Fruit fly (Drosophila melanogaster) whole organism, embryonic: ENCODE data around the gene Gr64d.

Experiments used
- Atf-2 ChIP-seq: fragments of 200-800 bp; sonication (Bioruptor generic); optimal IDR thresholded peaks from 2 replicates; lab custom pipeline; 2016; ENCODE audit warnings: missing biosample characterization, missing genetic modification characterization
- B-H1 ChIP-seq: fragments of 200-800 bp; sonication (Bioruptor generic); IDR thresholded peaks from 3 replicates; pipeline ENCODE4 v1.3.6; 2022; ENCODE audit warnings: missing biosample characterization, missing genetic modification characterization
- Bteb2 ChIP-seq: fragments of 200-800 bp; sonication (Bioruptor generic); optimal IDR thresholded peaks from 2 replicates; lab custom pipeline; 2016; ENCODE audit warnings: missing biosample characterization, missing genetic modification characterization
- CG10959 ChIP-seq: fragments of 200-800 bp; sonication (Bioruptor generic); IDR thresholded peaks from 2 replicates; pipeline ENCODE4 v1.3.6; 2022; ENCODE audit warnings: missing biosample characterization, missing genetic modification characterization
- CG11695 ChIP-seq: fragments of 200-800 bp; sonication (Bioruptor generic); IDR thresholded peaks from 3 replicates; pipeline ENCODE4 v1.3.6; 2022; ENCODE audit warnings: missing biosample characterization, missing genetic modification characterization
- CG12769 ChIP-seq: fragments of 200-800 bp; sonication (Bioruptor generic); optimal IDR thresholded peaks from 2 replicates; lab custom pipeline; 2019; ENCODE audit warnings: missing biosample characterization, mild to moderate bottlenecking, missing genetic modification characterization, moderate library complexity
- CG13894 ChIP-seq: fragments of 200-800 bp; sonication (Bioruptor generic); optimal IDR thresholded peaks from 3 replicates; lab custom pipeline; 2018; ENCODE audit warnings: missing biosample characterization, mild to moderate bottlenecking, missing genetic modification characterization, moderate library complexity
- CG14014 ChIP-seq: fragments of 200-800 bp; sonication (Bioruptor generic); IDR thresholded peaks from 2 replicates; pipeline ENCODE4 v1.3.6; 2022; ENCODE audit warnings: missing biosample characterization, missing genetic modification characterization
- CG14860 ChIP-seq: fragments of 200-800 bp; sonication (Bioruptor generic); IDR thresholded peaks from 3 replicates; pipeline ENCODE4 v1.3.6; 2022; ENCODE audit warnings: missing biosample characterization, missing genetic modification characterization; ENCODE audit not compliant: partially characterized antibody
- CG15269 ChIP-seq: fragments of 200-800 bp; sonication (Bioruptor generic); optimal IDR thresholded peaks from 2 replicates; lab custom pipeline; 2018; ENCODE audit warnings: missing biosample characterization, mild to moderate bottlenecking, missing genetic modification characterization, moderate library complexity
- CG16863 ChIP-seq: fragments of 200-800 bp; sonication (Bioruptor generic); optimal IDR thresholded peaks from 3 replicates; lab custom pipeline; 2016; ENCODE audit warnings: missing biosample characterization, missing genetic modification characterization
- CG17385 ChIP-seq: fragments of 200-800 bp; sonication (Bioruptor generic); optimal IDR thresholded peaks from 3 replicates; lab custom pipeline; 2018; ENCODE audit warnings: missing biosample characterization, mild to moderate bottlenecking, missing genetic modification characterization
- CG17829 ChIP-seq: fragments of 200-800 bp; optimal IDR thresholded peaks from 2 replicates; lab custom pipeline; 2019; ENCODE audit warnings: missing biosample characterization, mild to moderate bottlenecking, missing genetic modification characterization, moderate library complexity
- CG2678 ChIP-seq: fragments of 200-800 bp; sonication (Bioruptor generic); optimal IDR thresholded peaks from 3 replicates; lab custom pipeline; 2019; ENCODE audit warnings: missing biosample characterization, mild to moderate bottlenecking, missing genetic modification characterization, moderate library complexity
- CG30020 ChIP-seq: fragments of 200-800 bp; optimal IDR thresholded peaks from 2 replicates; lab custom pipeline; 2019; ENCODE audit warnings: missing biosample characterization, mild to moderate bottlenecking, missing genetic modification characterization, moderate library complexity
- CG33557 ChIP-seq: fragments of 200-800 bp; sonication (Bioruptor generic); optimal IDR thresholded peaks from 2 replicates; lab custom pipeline; 2019; ENCODE audit warnings: missing biosample characterization, mild to moderate bottlenecking, missing genetic modification characterization, moderate library complexity
- CG4707 ChIP-seq: fragments of 200-800 bp; sonication (Bioruptor generic); optimal IDR thresholded peaks from 2 replicates; lab custom pipeline; 2018; ENCODE audit warnings: missing biosample characterization, mild to moderate bottlenecking, missing genetic modification characterization, moderate library complexity
- CG4854 ChIP-seq: fragments of 200-800 bp; sonication (Bioruptor generic); optimal IDR thresholded peaks from 2 replicates; lab custom pipeline; 2016; ENCODE audit warnings: missing biosample characterization, missing genetic modification characterization, inconsistent platforms
- CG5180 ChIP-seq: fragments of 200-800 bp; sonication (Bioruptor generic); optimal IDR thresholded peaks from 3 replicates; lab custom pipeline; 2017; ENCODE audit warnings: missing biosample characterization, missing genetic modification characterization, mild to moderate bottlenecking, moderate library complexity, missing genetic modification reagents
- CG6175 ChIP-seq: fragments of 200-800 bp; sonication (Bioruptor generic); IDR thresholded peaks from 3 replicates; pipeline ENCODE4 v1.3.6; 2022; ENCODE audit warnings: missing biosample characterization, missing genetic modification characterization
- CG7839 ChIP-seq: fragments of 200-800 bp; sonication (Bioruptor generic); optimal IDR thresholded peaks from 3 replicates; lab custom pipeline; 2018; ENCODE audit warnings: missing biosample characterization, mild to moderate bottlenecking, missing genetic modification characterization, moderate library complexity
- CkIIα-i1 ChIP-seq: fragments of 200-800 bp; sonication (Bioruptor generic); IDR thresholded peaks from 2 replicates; pipeline ENCODE4 v1.3.6; 2022; ENCODE audit warnings: missing biosample characterization, missing genetic modification characterization
- D19A ChIP-seq: fragments of 200-800 bp; optimal IDR thresholded peaks from 3 replicates; lab custom pipeline; 2019; ENCODE audit warnings: missing biosample characterization, mild to moderate bottlenecking, missing genetic modification characterization, moderate library complexity
- Dip2 ChIP-seq: fragments of 200-800 bp; sonication (Bioruptor generic); IDR thresholded peaks from 2 replicates; pipeline ENCODE4 v1.3.6; 2022; ENCODE audit warnings: missing biosample characterization, missing genetic modification characterization
- Doc3 ChIP-seq: fragments of 200-800 bp; sonication (Bioruptor generic); IDR thresholded peaks from 3 replicates; pipeline ENCODE4 v1.3.6; 2022; ENCODE audit warnings: missing biosample characterization, missing genetic modification characterization; ENCODE audit not compliant: partially characterized antibody
- Dref ChIP-seq: fragments of 200-800 bp; sonication (Bioruptor generic); IDR thresholded peaks from 2 replicates; pipeline ENCODE4 v1.3.6; 2022; ENCODE audit warnings: missing biosample characterization, missing genetic modification characterization
- Drgx ChIP-seq: fragments of 200-800 bp; sonication (Bioruptor generic); IDR thresholded peaks from 2 replicates; pipeline ENCODE4 v1.3.6; 2022; ENCODE audit warnings: missing biosample characterization, missing genetic modification characterization
- Hey ChIP-seq: fragments of 200-800 bp; sonication (Bioruptor generic); optimal IDR thresholded peaks from 3 replicates; lab custom pipeline; 2018; ENCODE audit warnings: missing biosample characterization, mild to moderate bottlenecking, missing genetic modification characterization
- Hsf ChIP-seq: fragments of 200-800 bp; sonication (Bioruptor generic); optimal IDR thresholded peaks from 3 replicates; lab custom pipeline; 2016; ENCODE audit warnings: missing biosample characterization, missing genetic modification characterization
- Lpt ChIP-seq: fragments of >200 bp; optimal IDR thresholded peaks from 2 replicates; lab custom pipeline; 2018; ENCODE audit warnings: missing biosample characterization, missing genetic modification characterization
- Oli ChIP-seq: fragments of 200-800 bp; sonication (Bioruptor generic); optimal IDR thresholded peaks from 2 replicates; lab custom pipeline; 2018; ENCODE audit warnings: missing biosample characterization, mild to moderate bottlenecking, missing genetic modification characterization, moderate library complexity
- Sox100B ChIP-seq: fragments of 200-800 bp; sonication (Bioruptor generic); optimal IDR thresholded peaks from 3 replicates; lab custom pipeline; 2018; ENCODE audit warnings: missing biosample characterization, mild to moderate bottlenecking, missing genetic modification characterization
- Spps ChIP-seq: fragments of 200-800 bp; sonication (Bioruptor generic); optimal IDR thresholded peaks from 2 replicates; lab custom pipeline; 2018; ENCODE audit warnings: missing biosample characterization, mild to moderate bottlenecking, missing genetic modification characterization
- Xrp1 ChIP-seq: fragments of 200-800 bp; sonication (Bioruptor generic); IDR thresholded peaks from 2 replicates; pipeline ENCODE4 v1.3.6; 2022; ENCODE audit warnings: missing biosample characterization, missing genetic modification characterization
- chn ChIP-seq: fragments of 200-800 bp; sonication (Bioruptor generic); optimal IDR thresholded peaks from 2 replicates; lab custom pipeline; 2016; ENCODE audit warnings: missing biosample characterization, missing genetic modification characterization
- ci ChIP-seq: fragments of 200-800 bp; sonication (Bioruptor generic); IDR thresholded peaks from 3 replicates; pipeline ENCODE4 v1.3.6; 2022; ENCODE audit warnings: missing biosample characterization, missing genetic modification characterization
- fu2 ChIP-seq: fragments of 200-800 bp; sonication (Bioruptor generic); optimal IDR thresholded peaks from 2 replicates; lab custom pipeline; 2016; ENCODE audit warnings: missing biosample characterization, missing genetic modification characterization
- ham ChIP-seq: fragments of 200-800 bp; sonication (Bioruptor generic); IDR thresholded peaks from 2 replicates; pipeline ENCODE4 v1.3.6; 2022; ENCODE audit warnings: missing biosample characterization, missing genetic modification characterization
- hth ChIP-seq: fragments of >200 bp; optimal IDR thresholded peaks from 2 replicates; lab custom pipeline; 2017; ENCODE audit warnings: inconsistent platforms
- lbe ChIP-seq: fragments of 200-800 bp; sonication (Bioruptor generic); optimal IDR thresholded peaks from 2 replicates; lab custom pipeline; 2016; ENCODE audit warnings: missing biosample characterization, mild to moderate bottlenecking, missing genetic modification characterization
- nau ChIP-seq: fragments of 200-800 bp; sonication (Bioruptor generic); optimal IDR thresholded peaks from 3 replicates; lab custom pipeline; 2017; ENCODE audit warnings: missing biosample characterization, mild to moderate bottlenecking, missing genetic modification characterization, missing genetic modification reagents
- nerfin-1 ChIP-seq: fragments of 200-800 bp; sonication (Bioruptor generic); optimal IDR thresholded peaks from 3 replicates; lab custom pipeline; 2019; ENCODE audit warnings: missing biosample characterization, mild to moderate bottlenecking, missing genetic modification characterization, moderate library complexity
- ranshi ChIP-seq: fragments of 200-800 bp; sonication (Bioruptor generic); IDR thresholded peaks from 2 replicates; pipeline ENCODE4 v1.3.6; 2022; ENCODE audit warnings: missing biosample characterization, missing genetic modification characterization
- sd ChIP-seq: fragments of 200-800 bp; sonication (Bioruptor generic); optimal IDR thresholded peaks from 3 replicates; lab custom pipeline; 2018; ENCODE audit warnings: missing biosample characterization, mild to moderate bottlenecking, missing genetic modification characterization, moderate library complexity
- seq ChIP-seq: fragments of 200-800 bp; sonication (Bioruptor generic); IDR thresholded peaks from 2 replicates; pipeline ENCODE4 v1.3.6; 2022; ENCODE audit warnings: missing biosample characterization, missing genetic modification characterization
- so ChIP-seq: fragments of 200-800 bp; sonication (Bioruptor generic); IDR thresholded peaks from 3 replicates; pipeline ENCODE4 v1.3.6; 2022; ENCODE audit warnings: missing biosample characterization, missing genetic modification characterization
- ssp ChIP-seq: fragments of 200-800 bp; sonication (Bioruptor generic); IDR thresholded peaks from 2 replicates; pipeline ENCODE4 v1.3.6; 2022; ENCODE audit warnings: missing biosample characterization, missing genetic modification characterization
- tio ChIP-seq: fragments of 200-800 bp; sonication (Bioruptor generic); optimal IDR thresholded peaks from 2 replicates; lab custom pipeline; 2017; ENCODE audit warnings: missing biosample characterization, missing genetic modification characterization, inconsistent platforms
- tll ChIP-seq, 2 experiments: fragments of 200-800 bp in 1 of 2; fragments of >200 bp in 1 of 2; sonication (Bioruptor generic) in 1 of 2; optimal IDR thresholded peaks; 2 replicates each; lab custom pipeline; 2017 to 2019; ENCODE audit warnings: missing biosample characterization in 2 of 2, missing genetic modification characterization in 2 of 2, mild to moderate bottlenecking in 1 of 2, moderate library complexity in 1 of 2
- zfh1 ChIP-seq: fragments of 200-800 bp; sonication (Bioruptor generic); IDR thresholded peaks from 3 replicates; pipeline ENCODE4 v1.3.6; 2022; ENCODE audit warnings: missing biosample characterization, missing genetic modification characterization

The Gr64d gene

dm6 chr3L:4040247-4040925, 8.5 kb downstream of the Gr64d start, which contains the start of the genes CG11593 and Rcd5 (continued):
- TF ChIP-seq Sox100B (GFP tag; lab: Kevin White, UChicago) (no peak), Dip2 (GFP tag; lab: Robert Waterston, UW) (no peak), CG4854 (GFP tag; lab: Kevin White, UChicago) (no peak), B-H1 (GFP tag; lab: Robert Waterston, UW) (peak; percentile 65), chn (GFP tag; lab: Kevin White, UChicago) (peak; percentile 29), Xrp1 (GFP tag; lab: Robert Waterston, UW) (no peak; the same call in 1 of the 2 replicates), Hey (tag; lab: Kevin White, UChicago) (no peak), nau (GFP tag; lab: Kevin White, UChicago) (no peak), Dref (GFP tag; lab: Robert Waterston, UW) (0 out of 2 replicates have a peak, but pooled peaks have one; percentile 31), Oli (tag; lab: Kevin White, UChicago) (peak; percentile 59), nerfin-1 (no peak), Spps (peak; percentile 41), CG14014 (GFP tag; lab: Robert Waterston, UW) (peak; percentile 86), sd (no peak), CG17385 (GFP tag; lab: Kevin White, UChicago) (peak; percentile 48), zfh1 (GFP tag; lab: Robert Waterston, UW) (peak; percentile 82; the same call in 2 of the 3 replicates), CG4707 (GFP tag; lab: Kevin White, UChicago) (no peak), CG5180 (GFP tag; lab: Kevin White, UChicago) (no peak), seq (GFP tag; lab: Robert Waterston, UW) (peak; percentile 57; the same call in 1 of the 2 replicates), ham (GFP tag; lab: Robert Waterston, UW) (peak; percentile 59), CG30020 (tag; lab: Kevin White, UChicago) (no peak), Atf-2 (GFP tag; lab: Kevin White, UChicago) (no peak), Lpt (GFP tag; lab: Kevin White, UChicago) (no peak), D19A (tag; lab: Kevin White, UChicago) (no peak), tio (GFP tag; lab: Kevin White, UChicago) (peak; percentile 47), ssp (peak; percentile 80), CG14860 (GFP tag; lab: Robert Waterston, UW) (no peak), hth (lab: Kevin White, UChicago) (no peak), ranshi (GFP tag; lab: Robert Waterston, UW) (peak; percentile 82; the same call in 1 of the 2 replicates), tll (GFP tag; optimal IDR thresholded peaks at IDR 0.05; lab: Kevin White, UChicago) (peak in 1 of 2 experiments; percentile 11), Bteb2 (peak; percentile 17), Doc3 (GFP tag; lab: Robert Waterston, UW) (no peak), CG11695 (GFP tag; lab: Robert Waterston, UW) (no peak; the same call in 2 of the 3 replicates), CG10959 (GFP tag; lab: Robert Waterston, UW) (no peak), CkIIα-i1 (no peak), CG2678 (no peak), CG6175 (GFP tag; lab: Robert Waterston, UW) (peak; percentile 70; the same call in 2 of the 3 replicates), CG13894 (no peak), lbe (GFP tag; lab: Kevin White, UChicago) (no peak), CG16863 (GFP tag; lab: Kevin White, UChicago) (peak; percentile 9), CG15269 (tag; lab: Kevin White, UChicago) (no peak), so (GFP tag; lab: Robert Waterston, UW) (no peak), Drgx (GFP tag; lab: Robert Waterston, UW) (no peak), ci (GFP tag; lab: Robert Waterston, UW) (peak; percentile 79; the same call in 2 of the 3 replicates), CG12769 (no peak), CG33557 (GFP tag; lab: Kevin White, UChicago) (no peak), Hsf (GFP tag; lab: Kevin White, UChicago) (peak; percentile 53), CG7839 (tag; lab: Kevin White, UChicago) (no peak), fu2 (GFP tag; lab: Kevin White, UChicago) (no peak), CG17829 (tag; lab: Kevin White, UChicago) (peak; percentile 79)
